Fruit fly (Drosophila melanogaster) whole organism, wandering third instar larva: ENCODE data around the gene CG33969.

Experiments
- Dfd ChIP-seq: fragments of >200 bp; optimal IDR thresholded peaks from 2 replicates; lab custom pipeline; 2017; ENCODE audit warnings: missing biosample characterization, missing genetic modification characterization
- Hnf4 ChIP-seq: fragments of 200-800 bp; sonication (Bioruptor generic); optimal IDR thresholded peaks from 2 replicates; lab custom pipeline; 2016; ENCODE audit warnings: missing biosample characterization, mild to moderate bottlenecking, missing genetic modification characterization
- Hr83 ChIP-seq: fragments of 200-300 bp; sonication (Bioruptor generic); optimal IDR thresholded peaks from 2 replicates; lab custom pipeline; 2016; ENCODE audit warnings: missing biosample characterization, mild to moderate bottlenecking, missing genetic modification characterization, moderate library complexity; ENCODE audit not compliant: poor library complexity, severe bottlenecking
- Myc ChIP-seq: fragments of >200 bp; optimal IDR thresholded peaks from 2 replicates; lab custom pipeline; 2017
- Rel ChIP-seq, 2 experiments: fragments of 200-800 bp; sonication (Bioruptor generic) in 1 of 2; optimal IDR thresholded peaks; 2 replicates in 1 of 2; 3 replicates in 1 of 2; lab custom pipeline; 2016 to 2019; ENCODE audit warnings: mild to moderate bottlenecking in 2 of 2, missing biosample characterization in 2 of 2, missing genetic modification characterization in 2 of 2, moderate library complexity in 1 of 2
- Sp1 ChIP-seq: fragments of 200-800 bp; sonication (Bioruptor generic); optimal IDR thresholded peaks from 3 replicates; lab custom pipeline; 2019; ENCODE audit warnings: missing biosample characterization, mild to moderate bottlenecking, missing genetic modification characterization, moderate library complexity
- dmrt93B ChIP-seq: fragments of 200-800 bp; sonication (Bioruptor generic); optimal IDR thresholded peaks from 2 replicates; lab custom pipeline; 2018; ENCODE audit warnings: missing biosample characterization, mild to moderate bottlenecking, missing genetic modification characterization
- h ChIP-seq: fragments of 200-800 bp; sonication (Bioruptor generic); optimal IDR thresholded peaks from 3 replicates; lab custom pipeline; 2016; ENCODE audit warnings: missing biosample characterization, mild to moderate bottlenecking, missing genetic modification characterization
- pan ChIP-seq: fragments of >200 bp; optimal IDR thresholded peaks from 2 replicates; lab custom pipeline; 2017
- psq ChIP-seq: fragments of 200-800 bp; sonication (Bioruptor generic); optimal IDR thresholded peaks from 3 replicates; lab custom pipeline; 2017; ENCODE audit warnings: missing biosample characterization, mild to moderate bottlenecking, missing genetic modification characterization, moderate library complexity
- sage ChIP-seq: fragments of 200-800 bp; sonication (Bioruptor generic); optimal IDR thresholded peaks from 2 replicates; lab custom pipeline; 2016; ENCODE audit warnings: missing biosample characterization, mild to moderate bottlenecking, missing genetic modification characterization
- usp ChIP-seq: fragments of >200 bp; optimal IDR thresholded peaks from 2 replicates; lab custom pipeline; 2017; ENCODE audit warnings: missing biosample characterization, missing genetic modification characterization

DNA sequence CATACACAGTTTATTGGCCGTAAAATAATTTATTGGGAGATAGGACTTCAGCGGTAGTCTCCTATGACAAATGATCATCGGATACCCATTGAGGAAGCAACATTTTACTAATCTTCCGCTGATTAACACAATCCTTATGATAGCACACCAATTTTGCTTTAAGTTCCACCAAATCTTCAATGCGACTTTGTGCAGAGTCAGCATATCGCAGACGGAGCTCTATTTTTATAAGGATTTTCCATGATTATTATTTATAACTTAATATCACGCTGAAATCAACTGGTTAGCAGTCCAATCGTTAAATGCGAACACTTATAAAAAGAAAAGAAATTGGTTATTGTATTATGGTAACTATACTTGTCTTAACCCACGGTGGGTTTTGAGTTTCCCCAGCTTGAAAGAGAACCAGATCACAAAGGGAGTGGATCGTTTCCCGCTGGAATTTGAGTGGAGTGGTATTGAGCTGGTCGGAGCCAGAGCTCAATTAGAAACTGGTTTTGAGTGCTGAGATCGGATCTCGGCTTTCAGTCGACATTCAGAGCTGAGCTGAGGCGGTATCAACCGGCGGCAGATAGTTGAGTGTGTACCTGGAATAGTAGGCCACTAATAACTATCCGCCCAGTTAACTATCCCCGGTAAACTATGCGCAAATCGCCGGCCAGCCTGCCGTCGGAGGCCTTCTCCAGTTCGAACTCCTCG is 26.5 kb downstream of the CG33969 start, which contains the start of the genes Toll-9 and in:
- TF ChIP-seq Rel (GFP tag; optimal IDR thresholded peaks at IDR 0.05; lab: Kevin White, UChicago) (no peak), Rel (tag; optimal IDR thresholded peaks at IDR 0.05; lab: Kevin White, UChicago) (no peak), pan (lab: Kevin White, UChicago) (no peak), dmrt93B (GFP tag; lab: Kevin White, UChicago) (no peak), h (GFP tag; lab: Kevin White, UChicago) (no peak), Hnf4 (GFP tag; lab: Kevin White, UChicago) (no peak), usp (GFP tag; lab: Kevin White, UChicago) (no peak), Hr83 (no peak), Dfd (GFP tag; lab: Kevin White, UChicago) (no peak), psq (GFP tag; lab: Kevin White, UChicago) (no peak), sage (GFP tag; lab: Kevin White, UChicago) (no peak), Myc (lab: Kevin White, UChicago) (no peak), Sp1 (GFP tag; lab: Kevin White, UChicago) (no peak)
